Worm (Caenorhabditis elegans) whole organism, L2 larva: ENCODE data around the gene cnc-11.

Source experiments
- F13H6.1 ChIP-seq: sonication (generic microtip); optimal IDR thresholded peaks from 2 replicates; lab custom pipeline; 2016; ENCODE audit warnings: missing genetic modification characterization, missing compliant biosample characterization
- nhr-77 ChIP-seq: fragments of 150-350 bp; optimal IDR thresholded peaks from 2 replicates; lab custom pipeline; 2014; ENCODE audit warnings: missing biosample characterization, missing genetic modification characterization
- sma-3 ChIP-seq: sonication (generic microtip); optimal IDR thresholded peaks from 2 replicates; lab custom pipeline; 2016; ENCODE audit warnings: missing genetic modification reagents, missing genetic modification characterization, missing compliant biosample characterization

DNA sequence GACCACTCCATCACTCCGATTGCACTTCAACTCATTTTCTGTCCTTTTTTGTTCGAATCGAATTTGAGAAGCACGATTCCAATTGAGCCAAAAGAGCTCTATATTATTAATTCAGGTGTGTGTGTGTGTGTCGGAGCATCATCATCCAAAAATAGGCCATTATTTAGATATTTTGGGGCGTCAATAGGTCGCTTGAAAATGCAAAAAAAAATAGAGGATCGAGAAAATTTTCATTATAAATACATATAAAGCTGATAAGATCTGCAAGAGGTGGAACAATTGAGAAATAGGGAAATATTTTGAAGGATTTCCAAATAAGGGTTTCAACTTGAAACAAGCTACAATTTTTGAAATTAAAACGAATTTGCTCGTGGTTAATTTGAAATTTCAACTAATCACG, 49.2 kb upstream of the cnc-11 start, which contains the start of gene Y75B7AR.1:
- no peak for TF ChIP-seq nhr-77
- TF ChIP-seq sma-3 (GFP tag; lab: Kevin White, UChicago), result no peak
- TF ChIP-seq F13H6.1 (tag; lab: Kevin White, UChicago), result no peak
